Worm (Caenorhabditis elegans) whole organism, L3 larva: ENCODE results near the gene F10E7.2.

ENCODE experiments used
- aly-2 ChIP-seq: fragments of 150-350 bp; optimal IDR thresholded peaks from 2 replicates; lab custom pipeline; 2014; ENCODE audit warnings: missing biosample characterization, missing genetic modification characterization
- egl-27 ChIP-seq: sonication (generic microtip); optimal IDR thresholded peaks from 4 replicates; lab custom pipeline; 2017; ENCODE audit warnings: missing biosample characterization, missing genetic modification reagents, missing genetic modification characterization
- elt-1 ChIP-seq: fragments of 150-350 bp; optimal IDR thresholded peaks from 2 replicates; lab custom pipeline; 2014; ENCODE audit warnings: missing biosample characterization, missing genetic modification characterization
- elt-3 ChIP-seq, 3 experiments: fragments of 150-350 bp in 1 of 3; sonication (generic microtip) in 2 of 3; optimal IDR thresholded peaks; 2 replicates in 2 of 3; 4 replicates in 1 of 3; lab custom pipeline; 2014 to 2017; ENCODE audit warnings: missing biosample characterization in 3 of 3, missing genetic modification characterization in 3 of 3
- lin-39 ChIP-seq: fragments of 150-350 bp; optimal IDR thresholded peaks from 2 replicates; lab custom pipeline; 2018; ENCODE audit warnings: missing biosample characterization, missing genetic modification reagents, missing genetic modification characterization
- nhr-12 ChIP-seq: fragments of 150-350 bp; optimal IDR thresholded peaks from 2 replicates; lab custom pipeline; 2014; ENCODE audit warnings: missing biosample characterization, missing genetic modification characterization
- nhr-28 ChIP-seq: fragments of 150-350 bp; optimal IDR thresholded peaks from 2 replicates; lab custom pipeline; 2014; ENCODE audit warnings: missing biosample characterization, missing genetic modification characterization
- nhr-77 ChIP-seq: fragments of 150-350 bp; optimal IDR thresholded peaks from 2 replicates; lab custom pipeline; 2014; ENCODE audit warnings: missing biosample characterization, missing genetic modification characterization

DNA sequence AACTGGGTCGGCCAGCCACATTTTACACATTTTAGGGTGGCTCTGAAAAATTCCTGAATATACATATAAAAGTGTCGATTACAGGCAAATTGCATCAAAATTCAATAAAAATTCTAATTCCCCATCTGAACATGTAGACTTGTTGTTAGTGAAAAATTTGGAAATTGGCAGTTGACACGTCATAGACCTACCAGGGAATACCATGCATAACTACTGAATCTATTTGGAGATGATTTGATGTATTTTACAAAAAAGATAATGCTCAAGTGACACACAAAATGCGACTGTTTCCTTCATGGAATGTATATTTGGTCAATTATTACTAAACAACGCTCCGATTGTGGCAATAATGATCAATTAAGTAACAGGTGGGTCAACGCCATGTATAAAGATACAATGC, 4.4 kb downstream of the F10E7.2 start, which contains the start of gene F10E7.1:
- no peak for TF ChIP-seq egl-27 (tag; lab: Kevin White, UChicago)
- TF ChIP-seq nhr-77 (tag; lab: Kevin White, UChicago), result no peak
- TF ChIP-seq nhr-12, result no peak
- no peak for TF ChIP-seq aly-2 (tag; lab: Kevin White, UChicago)
- TF ChIP-seq elt-3 (tag; optimal IDR thresholded peaks at IDR 0.05; lab: Kevin White, UChicago), result no peak
- no peak for TF ChIP-seq lin-39 (tag; lab: Kevin White, UChicago)
- TF ChIP-seq nhr-28 (tag; lab: Kevin White, UChicago), result no peak
- no peak for TF ChIP-seq elt-1 (tag; lab: Kevin White, UChicago)
